Worm (Caenorhabditis elegans) whole organism, early embryonic: Measurements from ENCODE around the gene F14E5.2.

Experiments used
- B0310.2 ChIP-seq: sonication (generic microtip); optimal IDR thresholded peaks from 2 replicates; lab custom pipeline; 2016; ENCODE audit warnings: mild to moderate bottlenecking, missing genetic modification characterization, missing compliant biosample characterization
- F13C5.2 ChIP-seq: sonication (generic microtip); optimal IDR thresholded peaks from 2 replicates; lab custom pipeline; 2017; ENCODE audit warnings: mild to moderate bottlenecking, missing genetic modification characterization, inconsistent platforms, missing compliant biosample characterization
- aly-1 ChIP-seq: sonication (generic microtip); optimal IDR thresholded peaks from 2 replicates; lab custom pipeline; 2016; ENCODE audit warnings: missing genetic modification characterization, missing compliant biosample characterization
- ama-1 ChIP-seq: fragments of 150-350 bp; optimal IDR thresholded peaks from 2 replicates; lab custom pipeline; 2014
- ceh-13 ChIP-seq: fragments of 200-800 bp; sonication (Bioruptor generic); optimal IDR thresholded peaks from 2 replicates; lab custom pipeline; 2018; ENCODE audit warnings: mild to moderate bottlenecking, missing genetic modification characterization, missing compliant biosample characterization
- ceh-36 ChIP-seq: sonication (generic microtip); optimal IDR thresholded peaks from 2 replicates; lab custom pipeline; 2016; ENCODE audit warnings: missing genetic modification characterization, inconsistent platforms, missing compliant biosample characterization
- ets-7 ChIP-seq: sonication (generic microtip); optimal IDR thresholded peaks from 2 replicates; lab custom pipeline; 2016; ENCODE audit warnings: missing genotype, missing genetic modification characterization, missing compliant biosample characterization
- flt-1 ChIP-seq: fragments of 200-800 bp; sonication (Bioruptor generic); IDR thresholded peaks from 2 replicates; pipeline ENCODE4 v1.3.6; 2022; ENCODE audit warnings: missing genetic modification characterization, missing compliant biosample characterization
- hmbx-1 ChIP-seq: sonication (generic microtip); optimal IDR thresholded peaks from 2 replicates; lab custom pipeline; 2016; ENCODE audit warnings: mild to moderate bottlenecking, missing genetic modification characterization, missing compliant biosample characterization
- hmg-4 ChIP-seq: fragments of 200-800 bp; sonication (Bioruptor generic); optimal IDR thresholded peaks from 2 replicates; lab custom pipeline; 2018; ENCODE audit warnings: mild to moderate bottlenecking, missing genetic modification characterization, missing compliant biosample characterization
- hnd-1 ChIP-seq: sonication (generic microtip); optimal IDR thresholded peaks from 2 replicates; lab custom pipeline; 2016; ENCODE audit warnings: missing genetic modification characterization, missing compliant biosample characterization
- pes-1 ChIP-seq: fragments of 200-800 bp; sonication (Bioruptor generic); IDR thresholded peaks from 2 replicates; pipeline ENCODE4 v1.3.6; 2022; ENCODE audit warnings: missing genetic modification reagents, missing genetic modification characterization, missing compliant biosample characterization
- scrt-1 ChIP-seq: fragments of 200-800 bp; sonication (Bioruptor generic); IDR thresholded peaks from 2 replicates; pipeline ENCODE4 v1.3.6; 2022; ENCODE audit warnings: missing genetic modification characterization, missing compliant biosample characterization
- sea-1 ChIP-seq: fragments of 200-800 bp; sonication (Bioruptor generic); conservative IDR thresholded peaks from 2 replicates; pipeline ENCODE4 v1.3.6; 2022; ENCODE audit warnings: missing genetic modification characterization, missing compliant biosample characterization
- tbx-11 ChIP-seq: fragments of 200-800 bp; sonication (Bioruptor generic); IDR thresholded peaks from 2 replicates; pipeline ENCODE4 v1.3.6; 2022; ENCODE audit warnings: missing genetic modification characterization, missing compliant biosample characterization
- tbx-37 ChIP-seq: fragments of 200-800 bp; sonication (Bioruptor generic); conservative IDR thresholded peaks from 2 replicates; pipeline ENCODE4 v1.3.6; 2022; ENCODE audit warnings: missing genetic modification reagents, missing genetic modification characterization, missing compliant biosample characterization
- tra-4 ChIP-seq: sonication (generic microtip); optimal IDR thresholded peaks from 2 replicates; lab custom pipeline; 2017; ENCODE audit warnings: missing genetic modification characterization, missing compliant biosample characterization

F14E5.2 gene

DNA sequence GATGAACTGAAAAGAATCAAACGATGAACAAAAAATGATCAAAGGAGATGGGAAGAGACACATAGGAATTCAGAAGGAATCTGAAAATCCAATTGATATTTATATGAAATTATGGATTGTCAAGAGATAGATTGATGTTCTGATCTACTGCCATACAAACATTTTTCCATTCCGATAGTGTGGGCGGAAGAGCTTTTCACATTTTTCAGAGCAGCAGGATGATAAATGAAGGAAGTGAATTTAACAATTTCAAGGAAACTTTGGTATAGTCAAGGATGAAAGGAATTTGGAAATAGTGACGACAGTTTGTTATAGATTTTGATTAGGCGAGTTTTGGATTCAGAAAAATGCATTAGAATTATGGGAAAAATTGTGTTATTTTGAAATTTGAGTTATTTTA is 23.4 kb downstream of the F14E5.2 start, which contains the start of gene ubc-24:
Gene ubc-24, plus strand, starts transcription at position 301 of the 400 bp plus-strand sequence.
- no peak for TF ChIP-seq tbx-11 (GFP tag; lab: Robert Waterston, UW)
- no peak for TF ChIP-seq ceh-36 (tag; lab: Kevin White, UChicago)
- TF ChIP-seq pes-1 (GFP tag; lab: Robert Waterston, UW): no peak
- no peak for TF ChIP-seq scrt-1 (GFP tag; lab: Robert Waterston, UW)
- no peak for TF ChIP-seq ets-7 (tag; lab: Kevin White, UChicago)
- TF ChIP-seq flt-1 (GFP tag; lab: Robert Waterston, UW): no peak
- TF ChIP-seq sea-1 (GFP tag; lab: Robert Waterston, UW): no peak
- no peak for TF ChIP-seq tbx-37 (GFP tag; lab: Robert Waterston, UW)

ce11 chrII:8404748-8405147 is 23.9 kb downstream of the F14E5.2 start, which contains the start of gene skpo-1:
Gene skpo-1 (minus strand): TSS chrII:8404848.
- TF ChIP-seq hmg-4 (GFP tag; lab: Kevin White, UChicago): no peak
- TF ChIP-seq tra-4 (tag; lab: Kevin White, UChicago): no peak
- no peak for TF ChIP-seq tbx-37 (GFP tag; lab: Robert Waterston, UW)
- no peak for TF ChIP-seq hnd-1
- TF ChIP-seq ceh-13 (GFP tag; lab: Kevin White, UChicago): no peak
- no peak for TF ChIP-seq flt-1 (GFP tag; lab: Robert Waterston, UW)
- no peak for TF ChIP-seq aly-1 (tag; lab: Kevin White, UChicago)
- no peak for TF ChIP-seq tbx-11 (GFP tag; lab: Robert Waterston, UW)
- TF ChIP-seq ceh-36 (tag; lab: Kevin White, UChicago): no peak
- no peak for TF ChIP-seq ama-1 (lab: Kevin White, UChicago)
- no peak for TF ChIP-seq F13C5.2 (tag; lab: Kevin White, UChicago)

ce11 chrII:8399997-8400396 is 28.7 kb downstream of the F14E5.2 start:
- no peak for TF ChIP-seq hmbx-1 (tag; lab: Kevin White, UChicago)
- no peak for TF ChIP-seq aly-1 (tag; lab: Kevin White, UChicago)
- TF ChIP-seq F13C5.2 (tag; lab: Kevin White, UChicago): no peak
- TF ChIP-seq pes-1 (GFP tag; lab: Robert Waterston, UW): no peak
- TF ChIP-seq ceh-36 (tag; lab: Kevin White, UChicago): no peak
- no peak for TF ChIP-seq ama-1 (lab: Kevin White, UChicago)
- no peak for TF ChIP-seq tra-4 (tag; lab: Kevin White, UChicago)
- no peak for TF ChIP-seq ets-7 (tag; lab: Kevin White, UChicago)
- TF ChIP-seq ceh-13 (GFP tag; lab: Kevin White, UChicago): no peak
- TF ChIP-seq tbx-37 (GFP tag; lab: Robert Waterston, UW): no peak
- no peak for TF ChIP-seq B0310.2 (tag; lab: Kevin White, UChicago)

DNA sequence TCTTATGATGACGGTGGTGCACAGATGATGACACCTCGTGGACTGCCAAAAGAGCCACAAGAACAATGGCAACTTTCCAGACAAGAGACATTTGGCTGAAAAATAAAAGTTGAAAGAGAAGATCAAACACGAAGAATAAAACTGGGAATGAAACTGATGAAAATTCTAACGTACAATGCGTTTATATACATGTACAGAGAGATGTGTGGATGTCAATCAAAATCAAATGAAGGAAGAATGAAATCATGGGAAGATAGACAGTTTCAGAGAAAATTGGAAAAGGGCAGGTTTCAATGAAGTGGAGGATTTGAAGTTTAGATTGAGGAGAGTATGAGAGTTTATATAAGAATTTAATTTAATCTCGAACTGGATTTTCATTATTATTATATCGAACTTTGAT is 29.6 kb downstream of the F14E5.2 start, which contains the start of gene dod-23:
Gene dod-23, minus strand, starts transcription at position 101 of the 400 bp plus-strand sequence.
- TF ChIP-seq aly-1 (tag; lab: Kevin White, UChicago) (no peak), hmg-4 (GFP tag; lab: Kevin White, UChicago) (no peak), ets-7 (tag; lab: Kevin White, UChicago) (no peak), flt-1 (GFP tag; lab: Robert Waterston, UW) (no peak), scrt-1 (GFP tag; lab: Robert Waterston, UW) (no peak), F13C5.2 (tag; lab: Kevin White, UChicago) (no peak), ceh-13 (GFP tag; lab: Kevin White, UChicago) (no peak), pes-1 (GFP tag; lab: Robert Waterston, UW) (no peak), B0310.2 (tag; lab: Kevin White, UChicago) (no peak), sea-1 (GFP tag; lab: Robert Waterston, UW) (no peak)

DNA sequence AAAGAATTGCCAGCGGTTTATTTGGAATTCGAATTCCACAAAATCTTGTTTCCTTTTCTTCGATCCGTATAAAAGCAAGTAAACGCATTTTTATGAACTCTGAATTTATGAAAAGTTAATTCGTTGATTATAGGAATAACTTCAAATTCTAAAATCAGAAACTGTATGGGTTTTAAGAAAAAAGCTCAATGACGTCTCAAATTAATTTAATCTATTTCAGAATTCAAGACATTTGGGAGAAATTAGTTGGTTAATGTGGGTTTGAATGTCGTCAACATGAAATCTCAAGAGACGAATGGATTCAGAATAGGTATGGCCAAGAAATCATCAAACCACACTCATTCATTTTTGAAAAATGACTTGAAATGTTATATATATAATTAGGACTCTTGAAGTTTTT is 32.6 kb downstream of the F14E5.2 start, which contains the start of gene F49E12.7:
Gene F49E12.7, minus strand, starts transcription at position 101 of the 400 bp plus-strand sequence.
- TF ChIP-seq tbx-37 (GFP tag; lab: Robert Waterston, UW) (no peak), sea-1 (GFP tag; lab: Robert Waterston, UW) (no peak), ceh-13 (GFP tag; lab: Kevin White, UChicago) (no peak), aly-1 (tag; lab: Kevin White, UChicago) (no peak), pes-1 (GFP tag; lab: Robert Waterston, UW) (no peak), hmg-4 (GFP tag; lab: Kevin White, UChicago) (no peak)

ce11 chrII:8394205-8394604 is 34.5 kb downstream of the F14E5.2 start, which contains the start of gene F49E12.8:
Gene F49E12.8 (minus strand): TSS chrII:8394305.
- TF ChIP-seq aly-1 (tag; lab: Kevin White, UChicago) (no peak), tbx-37 (GFP tag; lab: Robert Waterston, UW) (no peak), flt-1 (GFP tag; lab: Robert Waterston, UW) (no peak), hnd-1 (no peak), pes-1 (GFP tag; lab: Robert Waterston, UW) (no peak), ceh-13 (GFP tag; lab: Kevin White, UChicago) (no peak), sea-1 (GFP tag; lab: Robert Waterston, UW) (no peak), ets-7 (tag; lab: Kevin White, UChicago) (no peak), hmbx-1 (tag; lab: Kevin White, UChicago) (no peak), tra-4 (tag; lab: Kevin White, UChicago) (no peak), F13C5.2 (tag; lab: Kevin White, UChicago) (no peak), scrt-1 (GFP tag; lab: Robert Waterston, UW) (no peak), ama-1 (lab: Kevin White, UChicago) (no peak), B0310.2 (tag; lab: Kevin White, UChicago) (no peak), tbx-11 (GFP tag; lab: Robert Waterston, UW) (no peak), ceh-36 (tag; lab: Kevin White, UChicago) (no peak), hmg-4 (GFP tag; lab: Kevin White, UChicago) (no peak)

DNA sequence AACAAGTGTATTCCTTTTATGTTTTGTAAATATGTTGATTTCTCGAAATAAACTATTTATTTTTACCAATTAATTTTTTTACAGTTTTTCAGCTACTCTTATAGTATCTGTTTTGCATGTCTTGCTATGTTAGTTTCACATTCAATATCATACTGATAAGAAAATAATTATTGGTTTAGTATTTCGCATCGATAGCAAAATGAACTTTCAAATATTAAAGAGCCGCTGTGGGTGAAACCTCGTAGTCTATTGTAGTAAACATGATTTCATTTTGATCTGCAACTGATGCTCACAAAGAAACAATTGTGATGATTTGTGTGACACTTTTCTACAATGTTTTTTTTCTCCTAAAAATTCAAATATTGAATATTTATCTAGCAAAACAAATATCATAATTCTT is 36.4 kb downstream of the F14E5.2 start:
- TF ChIP-seq hnd-1 (no peak), ceh-36 (tag; lab: Kevin White, UChicago) (no peak), sea-1 (GFP tag; lab: Robert Waterston, UW) (no peak), hmg-4 (GFP tag; lab: Kevin White, UChicago) (no peak), aly-1 (tag; lab: Kevin White, UChicago) (no peak), tbx-11 (GFP tag; lab: Robert Waterston, UW) (no peak), B0310.2 (tag; lab: Kevin White, UChicago) (no peak), F13C5.2 (tag; lab: Kevin White, UChicago) (no peak), ets-7 (tag; lab: Kevin White, UChicago) (no peak), hmbx-1 (tag; lab: Kevin White, UChicago) (no peak), ceh-13 (GFP tag; lab: Kevin White, UChicago) (no peak)
